Worm (Caenorhabditis elegans) whole organism, midembryonic: ENCODE data around the gene C18E9.2.

Experiments used
- T22C8.4 ChIP-seq: fragments of 200-800 bp; sonication (Bioruptor generic); IDR thresholded peaks from 2 replicates; pipeline ENCODE4 v1.3.6; 2022; ENCODE audit warnings: missing genetic modification characterization, missing compliant biosample characterization
- cog-1 ChIP-seq: sonication (generic microtip); optimal IDR thresholded peaks from 2 replicates; lab custom pipeline; 2016; ENCODE audit warnings: missing genetic modification characterization, missing compliant biosample characterization
- flt-1 ChIP-seq: fragments of 200-800 bp; sonication (Bioruptor generic); IDR thresholded peaks from 2 replicates; pipeline ENCODE4 v1.3.6; 2022; ENCODE audit warnings: missing genetic modification characterization, missing compliant biosample characterization
- klf-2 ChIP-seq: fragments of 200-800 bp; sonication (Bioruptor generic); conservative IDR thresholded peaks from 2 replicates; pipeline ENCODE4 v1.3.6; 2022; ENCODE audit warnings: missing genetic modification reagents, missing genetic modification characterization, missing compliant biosample characterization
- med-1 ChIP-seq: sonication (generic microtip); optimal IDR thresholded peaks from 2 replicates; lab custom pipeline; 2017; ENCODE audit warnings: missing genetic modification characterization, mild to moderate bottlenecking, missing compliant biosample characterization, antibody characterized with exemption, missing genetic modification reagents; ENCODE audit not compliant: insufficient read depth
- ref-1 ChIP-seq: fragments of 200-800 bp; sonication (Bioruptor generic); conservative IDR thresholded peaks from 2 replicates; pipeline ENCODE4 v1.3.6; 2022; ENCODE audit warnings: missing genetic modification reagents, missing genetic modification characterization, missing compliant biosample characterization
- tab-1 ChIP-seq: fragments of 200-800 bp; sonication (Bioruptor generic); IDR thresholded peaks from 2 replicates; pipeline ENCODE4 v1.3.6; 2022; ENCODE audit warnings: missing genetic modification characterization, missing compliant biosample characterization

DNA sequence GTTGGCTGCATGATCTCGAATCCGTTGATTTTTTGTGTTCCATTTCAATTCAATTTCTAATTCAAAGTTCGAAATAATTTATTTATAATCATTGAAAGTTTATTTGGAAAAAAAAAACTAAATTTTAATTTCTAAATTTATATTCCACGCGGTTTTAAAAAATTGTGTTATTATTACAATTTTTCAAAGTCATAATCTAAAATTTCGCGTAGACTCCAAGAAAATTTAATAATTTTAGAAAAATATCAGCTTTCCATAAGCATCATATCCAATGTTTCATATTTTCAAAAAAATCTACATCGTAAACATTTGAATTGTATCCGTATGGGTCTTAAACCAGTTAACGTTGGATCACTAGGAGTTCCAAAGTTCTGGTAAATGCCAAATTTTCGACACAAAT lies 35.5 kb downstream of the C18E9.2 start, which contains the start of gene F44G4.5:
- no peak for TF ChIP-seq med-1 (GFP tag; lab: Kevin White, UChicago)
- no peak for TF ChIP-seq flt-1
- TF ChIP-seq cog-1 (tag; lab: Kevin White, UChicago), result no peak
- TF ChIP-seq klf-2 (GFP tag; lab: Robert Waterston, UW), result no peak
- TF ChIP-seq tab-1, result no peak
- no peak for TF ChIP-seq ref-1 (GFP tag; lab: Robert Waterston, UW)
- TF ChIP-seq T22C8.4 (GFP tag; lab: Robert Waterston, UW), result no peak
